Worm (Caenorhabditis elegans) whole organism, early embryonic: ENCODE data around the gene enol-1.

Experiments used
- B0310.2 ChIP-seq: sonication (generic microtip); optimal IDR thresholded peaks from 2 replicates; lab custom pipeline; 2016; ENCODE audit warnings: mild to moderate bottlenecking, missing genetic modification characterization, missing compliant biosample characterization
- F13C5.2 ChIP-seq: sonication (generic microtip); optimal IDR thresholded peaks from 2 replicates; lab custom pipeline; 2017; ENCODE audit warnings: mild to moderate bottlenecking, missing genetic modification characterization, inconsistent platforms, missing compliant biosample characterization
- ama-1 ChIP-seq: fragments of 150-350 bp; optimal IDR thresholded peaks from 2 replicates; lab custom pipeline; 2014
- ets-7 ChIP-seq: sonication (generic microtip); optimal IDR thresholded peaks from 2 replicates; lab custom pipeline; 2016; ENCODE audit warnings: missing genotype, missing genetic modification characterization, missing compliant biosample characterization
- flt-1 ChIP-seq: fragments of 200-800 bp; sonication (Bioruptor generic); IDR thresholded peaks from 2 replicates; pipeline ENCODE4 v1.3.6; 2022; ENCODE audit warnings: missing genetic modification characterization, missing compliant biosample characterization
- hmbx-1 ChIP-seq: sonication (generic microtip); optimal IDR thresholded peaks from 2 replicates; lab custom pipeline; 2016; ENCODE audit warnings: mild to moderate bottlenecking, missing genetic modification characterization, missing compliant biosample characterization
- hnd-1 ChIP-seq: sonication (generic microtip); optimal IDR thresholded peaks from 2 replicates; lab custom pipeline; 2016; ENCODE audit warnings: missing genetic modification characterization, missing compliant biosample characterization
- pes-1 ChIP-seq: fragments of 200-800 bp; sonication (Bioruptor generic); IDR thresholded peaks from 2 replicates; pipeline ENCODE4 v1.3.6; 2022; ENCODE audit warnings: missing genetic modification reagents, missing genetic modification characterization, missing compliant biosample characterization
- scrt-1 ChIP-seq: fragments of 200-800 bp; sonication (Bioruptor generic); IDR thresholded peaks from 2 replicates; pipeline ENCODE4 v1.3.6; 2022; ENCODE audit warnings: missing genetic modification characterization, missing compliant biosample characterization
- tbx-37 ChIP-seq: fragments of 200-800 bp; sonication (Bioruptor generic); conservative IDR thresholded peaks from 2 replicates; pipeline ENCODE4 v1.3.6; 2022; ENCODE audit warnings: missing genetic modification reagents, missing genetic modification characterization, missing compliant biosample characterization

DNA sequence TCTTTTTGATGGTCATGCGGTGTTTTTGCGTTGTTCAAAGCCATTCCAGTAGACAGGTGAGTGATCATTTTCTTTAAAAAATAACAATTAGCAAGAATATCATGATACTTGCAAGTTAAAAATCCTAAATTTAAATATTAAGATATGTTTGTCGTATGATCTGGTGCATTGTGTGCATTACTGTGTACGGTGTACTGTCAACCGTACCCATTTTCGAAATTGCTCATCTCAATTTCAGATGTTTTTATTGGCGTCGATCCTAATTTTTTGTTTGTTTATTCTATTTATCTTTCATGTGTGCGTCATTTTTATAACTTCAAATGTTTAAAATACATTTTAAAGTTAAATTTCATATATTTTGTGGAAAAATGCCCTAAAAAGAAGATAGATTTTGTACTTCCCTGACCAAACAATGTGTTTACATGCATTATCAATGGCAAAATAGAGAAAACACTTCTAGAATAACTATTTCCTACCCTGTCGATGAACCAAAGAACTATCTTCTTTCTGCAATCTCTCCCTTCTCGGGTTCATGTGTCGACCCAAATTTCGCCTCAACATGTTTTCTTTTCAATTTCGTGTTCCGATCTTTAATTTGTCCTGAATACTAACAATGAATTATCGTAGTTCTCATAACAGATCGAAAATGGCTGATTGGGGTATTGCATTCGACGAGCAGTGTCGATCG, 46.4 kb upstream of the enol-1 start, which contains the start of the genes T07D4.5 and ddx-19:
- TF ChIP-seq ama-1 (lab: Kevin White, UChicago), result no peak
- no peak for TF ChIP-seq tbx-37
- TF ChIP-seq B0310.2 (tag; lab: Kevin White, UChicago), result no peak
- TF ChIP-seq pes-1 (GFP tag; lab: Robert Waterston, UW), result no peak
- TF ChIP-seq hmbx-1 (tag; lab: Kevin White, UChicago), result no peak
- no peak for TF ChIP-seq F13C5.2
- TF ChIP-seq scrt-1 (GFP tag; lab: Robert Waterston, UW), result no peak
- no peak for TF ChIP-seq hnd-1 (tag; lab: Kevin White, UChicago)
- TF ChIP-seq ets-7, result no peak
- no peak for TF ChIP-seq flt-1 (GFP tag; lab: Robert Waterston, UW)
